Fruit fly (Drosophila melanogaster) whole organism, embryonic: ENCODE results near the gene CG4301.

Experiments
- Adf1 ChIP-seq: fragments of 200-800 bp; sonication (Bioruptor generic); IDR thresholded peaks from 2 replicates; pipeline ENCODE4 v1.3.6; 2022; ENCODE audit warnings: missing biosample characterization, missing genetic modification characterization
- BtbVII ChIP-seq: fragments of 200-800 bp; sonication (Bioruptor generic); optimal IDR thresholded peaks from 3 replicates; lab custom pipeline; 2017; ENCODE audit warnings: missing biosample characterization, mild to moderate bottlenecking, missing genetic modification characterization
- CG1024 ChIP-seq: fragments of 200-800 bp; sonication (Bioruptor generic); IDR thresholded peaks from 2 replicates; pipeline ENCODE4 v1.3.6; 2022; ENCODE audit warnings: missing biosample characterization, missing genetic modification characterization
- CG10267 ChIP-seq: fragments of 200-800 bp; sonication (Bioruptor generic); optimal IDR thresholded peaks from 2 replicates; lab custom pipeline; 2018; ENCODE audit warnings: missing biosample characterization, mild to moderate bottlenecking, missing genetic modification characterization, moderate library complexity
- CG10565 ChIP-seq: fragments of 200-800 bp; sonication (Bioruptor generic); optimal IDR thresholded peaks from 3 replicates; lab custom pipeline; 2016; ENCODE audit warnings: missing biosample characterization, mild to moderate bottlenecking, missing genetic modification characterization
- CG11504 ChIP-seq: fragments of 200-800 bp; sonication (Bioruptor generic); optimal IDR thresholded peaks from 3 replicates; lab custom pipeline; 2019; ENCODE audit warnings: missing biosample characterization, mild to moderate bottlenecking, missing genetic modification characterization, moderate library complexity
- CG12942 ChIP-seq: fragments of 200-800 bp; sonication (Bioruptor generic); optimal IDR thresholded peaks from 3 replicates; lab custom pipeline; 2016; ENCODE audit warnings: missing biosample characterization, missing genetic modification characterization
- CG14050 ChIP-seq: fragments of 200-800 bp; sonication (Bioruptor generic); IDR thresholded peaks from 3 replicates; pipeline ENCODE4 v1.3.6; 2022; ENCODE audit warnings: missing biosample characterization, missing genetic modification characterization
- CG14667 ChIP-seq: fragments of 200-800 bp; sonication (Bioruptor generic); IDR thresholded peaks from 2 replicates; pipeline ENCODE4 v1.3.6; 2022; ENCODE audit warnings: missing biosample characterization, missing genetic modification characterization
- CG14710 ChIP-seq: fragments of 200-800 bp; sonication (Bioruptor generic); optimal IDR thresholded peaks from 3 replicates; lab custom pipeline; 2019; ENCODE audit warnings: missing biosample characterization, mild to moderate bottlenecking, missing genetic modification characterization, moderate library complexity
- CG15514 ChIP-seq: fragments of 200-800 bp; sonication (Bioruptor generic); optimal IDR thresholded peaks from 3 replicates; lab custom pipeline; 2017; ENCODE audit warnings: missing biosample characterization, missing genetic modification characterization, mild to moderate bottlenecking, moderate library complexity, missing genetic modification reagents
- CG17328 ChIP-seq: fragments of 200-800 bp; sonication (Bioruptor generic); IDR thresholded peaks from 2 replicates; pipeline ENCODE4 v1.3.6; 2022; ENCODE audit warnings: missing biosample characterization, missing genetic modification characterization
- CG1832 ChIP-seq: fragments of 200-800 bp; sonication (Bioruptor generic); optimal IDR thresholded peaks from 2 replicates; lab custom pipeline; 2017; ENCODE audit warnings: missing biosample characterization, mild to moderate bottlenecking, missing genetic modification characterization, inconsistent platforms
- CG18764 ChIP-seq: fragments of 200-800 bp; sonication (Bioruptor generic); optimal IDR thresholded peaks from 3 replicates; lab custom pipeline; 2016; ENCODE audit warnings: missing biosample characterization, missing genetic modification characterization
- CG2889 ChIP-seq: fragments of 200-800 bp; sonication (Bioruptor generic); IDR thresholded peaks from 3 replicates; pipeline ENCODE4 v1.3.6; 2022; ENCODE audit warnings: missing biosample characterization, missing genetic modification characterization
- CG43689 ChIP-seq: fragments of 200-800 bp; sonication (Bioruptor generic); IDR thresholded peaks from 2 replicates; pipeline ENCODE4 v1.3.6; 2022; ENCODE audit warnings: missing biosample characterization, missing genetic modification characterization
- CG4424 ChIP-seq: fragments of 200-800 bp; sonication (Bioruptor generic); optimal IDR thresholded peaks from 3 replicates; lab custom pipeline; 2016; ENCODE audit warnings: missing biosample characterization, missing genetic modification characterization
- CG6791 ChIP-seq: fragments of 200-800 bp; sonication (Bioruptor generic); IDR thresholded peaks from 3 replicates; pipeline ENCODE4 v1.3.6; 2022; ENCODE audit warnings: missing biosample characterization, missing genetic modification characterization; ENCODE audit not compliant: partially characterized antibody
- CG7372 ChIP-seq: fragments of 200-800 bp; sonication (Bioruptor generic); IDR thresholded peaks from 2 replicates; pipeline ENCODE4 v1.3.6; 2022; ENCODE audit warnings: missing biosample characterization, missing genetic modification characterization
- CG8290 ChIP-seq, 3 experiments: fragments of 200-800 bp; sonication (Bioruptor generic); optimal IDR thresholded peaks; 2 replicates each; lab custom pipeline; 2016 to 2019; ENCODE audit warnings: missing biosample characterization in 3 of 3, missing genetic modification characterization in 3 of 3, mild to moderate bottlenecking in 2 of 3, moderate library complexity in 1 of 3
- CG8478 ChIP-seq: fragments of >200 bp; optimal IDR thresholded peaks from 2 replicates; lab custom pipeline; 2018
- CG9932 ChIP-seq: fragments of 200-800 bp; sonication (Bioruptor generic); IDR thresholded peaks from 2 replicates; pipeline ENCODE4 v1.3.6; 2022; ENCODE audit warnings: missing biosample characterization, missing genetic modification characterization
- CHES-1-like ChIP-seq: fragments of 200-800 bp; sonication (Bioruptor generic); optimal IDR thresholded peaks from 2 replicates; lab custom pipeline; 2016; ENCODE audit warnings: missing biosample characterization, missing genetic modification characterization
- E2f2 ChIP-seq: fragments of 200-800 bp; sonication (Bioruptor generic); IDR thresholded peaks from 2 replicates; pipeline ENCODE4 v1.3.6; 2022; ENCODE audit warnings: missing biosample characterization, missing genetic modification characterization
- GATAe ChIP-seq: fragments of 200-800 bp; sonication (Bioruptor generic); conservative IDR thresholded peaks from 2 replicates; pipeline ENCODE4 v1.3.6; 2022; ENCODE audit warnings: missing biosample characterization, missing genetic modification characterization
- Gug ChIP-seq: fragments of 200-800 bp; sonication (Bioruptor generic); IDR thresholded peaks from 4 replicates; pipeline ENCODE4 v1.3.6; 2022; ENCODE audit warnings: missing biosample characterization, missing genetic modification characterization
- HmgD ChIP-seq: fragments of 200-800 bp; sonication (Bioruptor generic); optimal IDR thresholded peaks from 3 replicates; lab custom pipeline; 2016; ENCODE audit warnings: missing biosample characterization, missing genetic modification characterization
- Hsf ChIP-seq: fragments of 200-800 bp; sonication (Bioruptor generic); optimal IDR thresholded peaks from 3 replicates; lab custom pipeline; 2016; ENCODE audit warnings: missing biosample characterization, missing genetic modification characterization
- NC2α ChIP-seq: fragments of 200-800 bp; sonication (Bioruptor generic); optimal IDR thresholded peaks from 2 replicates; lab custom pipeline; 2016; ENCODE audit warnings: missing biosample characterization, missing genetic modification characterization
- Neu2 ChIP-seq: fragments of 200-800 bp; sonication (Bioruptor generic); optimal IDR thresholded peaks from 3 replicates; lab custom pipeline; 2016; ENCODE audit warnings: missing biosample characterization, missing genetic modification characterization, borderline replicate concordance
- Scr ChIP-seq: fragments of 200-800 bp; sonication (Bioruptor generic); IDR thresholded peaks from 2 replicates; pipeline ENCODE4 v1.3.6; 2022; ENCODE audit warnings: missing biosample characterization, missing genetic modification characterization; ENCODE audit not compliant: partially characterized antibody
- TFAM ChIP-seq: fragments of 200-800 bp; sonication (Bioruptor generic); optimal IDR thresholded peaks from 2 replicates; lab custom pipeline; 2017; ENCODE audit warnings: missing biosample characterization, missing genetic modification characterization, inconsistent platforms
- Trl ChIP-seq, 3 experiments: fragments of >200 bp in 2 of 3; fragments of 200-800 bp in 1 of 3; sonication (Bioruptor generic) in 1 of 3; optimal IDR thresholded peaks; 2 replicates in 1 of 3; 3 replicates in 2 of 3; lab custom pipeline; 2016 to 2017; ENCODE audit warnings: missing biosample characterization in 1 of 3, missing genetic modification characterization in 1 of 3
- aop ChIP-seq: fragments of 200-800 bp; sonication (Bioruptor generic); IDR thresholded peaks from 2 replicates; pipeline ENCODE4 v1.3.6; 2022; ENCODE audit warnings: missing biosample characterization, missing genetic modification characterization
- ato ChIP-seq: fragments of 200-800 bp; sonication (Bioruptor generic); IDR thresholded peaks from 2 replicates; pipeline ENCODE4 v1.3.6; 2022; ENCODE audit warnings: missing biosample characterization, missing genetic modification characterization; ENCODE audit not compliant: partially characterized antibody
- bab2 ChIP-seq: fragments of 200-800 bp; sonication (Bioruptor generic); optimal IDR thresholded peaks from 2 replicates; lab custom pipeline; 2016; ENCODE audit warnings: missing biosample characterization, missing genetic modification characterization
- cad ChIP-seq: fragments of >200 bp; optimal IDR thresholded peaks from 2 replicates; lab custom pipeline; 2017; ENCODE audit warnings: missing biosample characterization, missing genetic modification characterization
- cg ChIP-seq: fragments of 200-800 bp; sonication (Bioruptor generic); optimal IDR thresholded peaks from 3 replicates; lab custom pipeline; 2019; ENCODE audit warnings: missing biosample characterization, mild to moderate bottlenecking, missing genetic modification characterization, moderate library complexity
- chn ChIP-seq: fragments of 200-800 bp; sonication (Bioruptor generic); optimal IDR thresholded peaks from 2 replicates; lab custom pipeline; 2016; ENCODE audit warnings: missing biosample characterization, missing genetic modification characterization
- dpn ChIP-seq, 2 experiments: fragments of 200-800 bp; sonication (Bioruptor generic); optimal IDR thresholded peaks; 3 replicates each; lab custom pipeline; 2016; ENCODE audit warnings: missing biosample characterization in 2 of 2, missing genetic modification characterization in 2 of 2
- ems ChIP-seq: fragments of 200-800 bp; sonication (Bioruptor generic); optimal IDR thresholded peaks from 3 replicates; lab custom pipeline; 2016; ENCODE audit warnings: missing biosample characterization, missing genetic modification characterization
- fd64A ChIP-seq: fragments of 200-800 bp; sonication (Bioruptor generic); optimal IDR thresholded peaks from 3 replicates; lab custom pipeline; 2018; ENCODE audit warnings: missing biosample characterization, mild to moderate bottlenecking, missing genetic modification characterization
- gsb ChIP-seq: fragments of 200-800 bp; sonication (Bioruptor generic); IDR thresholded peaks from 2 replicates; pipeline ENCODE4 v1.3.6; 2022; ENCODE audit warnings: missing biosample characterization, missing genetic modification characterization
- h ChIP-seq: fragments of >200 bp; optimal IDR thresholded peaks from 2 replicates; lab custom pipeline; 2017
- ham ChIP-seq: fragments of 200-800 bp; sonication (Bioruptor generic); IDR thresholded peaks from 2 replicates; pipeline ENCODE4 v1.3.6; 2022; ENCODE audit warnings: missing biosample characterization, missing genetic modification characterization
- hkb ChIP-seq, 2 experiments: fragments of 200-800 bp in 1 of 2; fragments of >200 bp in 1 of 2; sonication (Bioruptor generic) in 1 of 2; IDR thresholded peaks in 1 of 2; optimal IDR thresholded peaks in 1 of 2; 2 replicates each; pipeline versions ENCODE4 v1.3.6 to Lab custom; 2017 to 2022; ENCODE audit warnings: missing biosample characterization in 1 of 2, missing genetic modification characterization in 1 of 2
- klu ChIP-seq: fragments of 200-800 bp; sonication (Bioruptor generic); IDR thresholded peaks from 2 replicates; pipeline ENCODE4 v1.3.6; 2022; ENCODE audit warnings: missing biosample characterization, missing genetic modification characterization
- nerfin-2 ChIP-seq: fragments of 200-800 bp; sonication (Bioruptor generic); IDR thresholded peaks from 2 replicates; pipeline ENCODE4 v1.3.6; 2022; ENCODE audit warnings: missing biosample characterization, missing genetic modification characterization; ENCODE audit not compliant: partially characterized antibody
- salm ChIP-seq: fragments of 200-800 bp; sonication (Bioruptor generic); optimal IDR thresholded peaks from 2 replicates; lab custom pipeline; 2018; ENCODE audit warnings: missing biosample characterization, mild to moderate bottlenecking, missing genetic modification characterization
- sd ChIP-seq: fragments of 200-800 bp; sonication (Bioruptor generic); optimal IDR thresholded peaks from 3 replicates; lab custom pipeline; 2018; ENCODE audit warnings: missing biosample characterization, mild to moderate bottlenecking, missing genetic modification characterization, moderate library complexity
- sens ChIP-seq: fragments of 200-800 bp; sonication (Bioruptor generic); peaks from one replicate; lab custom pipeline; 2016; ENCODE audit warnings: missing biosample characterization, missing genetic modification characterization
- tgo ChIP-seq: fragments of 200-800 bp; sonication (Bioruptor generic); IDR thresholded peaks from 3 replicates; pipeline ENCODE4 v1.3.6; 2022; ENCODE audit warnings: missing biosample characterization, missing genetic modification characterization

The CG4301 gene

dm6 chrX:16456582-16456981 lies 51.3 kb downstream of the CG4301 start (continued):
- TF ChIP-seq gsb (GFP tag; lab: Robert Waterston, UW) (no peak), CG18764 (GFP tag; lab: Kevin White, UChicago) (no peak), CG1832 (GFP tag; lab: Kevin White, UChicago) (no peak), NC2α (no peak), CG15514 (GFP tag; lab: Kevin White, UChicago) (no peak), CG17328 (GFP tag; lab: Robert Waterston, UW) (no peak), CG12942 (GFP tag; lab: Kevin White, UChicago) (no peak), CG9932 (GFP tag; lab: Robert Waterston, UW) (no peak), ems (GFP tag; lab: Kevin White, UChicago) (no peak), CG4424 (no peak), sd (tag; lab: Kevin White, UChicago) (no peak), Scr (GFP tag; lab: Robert Waterston, UW) (no peak), chn (GFP tag; lab: Kevin White, UChicago) (no peak), aop (no peak), tgo (GFP tag; lab: Robert Waterston, UW) (no peak), CG11504 (tag; lab: Kevin White, UChicago) (no peak), CG10565 (GFP tag; lab: Kevin White, UChicago) (no peak), Trl (optimal IDR thresholded peaks at IDR 0.05; lab: Kevin White, UChicago) (peak in 1 of 2 experiments; percentile 13), Trl (GFP tag; optimal IDR thresholded peaks at IDR 0.05; lab: Kevin White, UChicago) (no peak), CG8478 (no peak), Adf1 (GFP tag; lab: Robert Waterston, UW) (no peak), CG43689 (GFP tag; lab: Robert Waterston, UW) (no peak), salm (no peak), cg (peak; percentile 50), GATAe (GFP tag; lab: Robert Waterston, UW) (no peak), ham (GFP tag; lab: Robert Waterston, UW) (no peak), CG7372 (GFP tag; lab: Robert Waterston, UW) (no peak), klu (GFP tag; lab: Robert Waterston, UW) (no peak), dpn (GFP tag; optimal IDR thresholded peaks at IDR 0.05; lab: Kevin White, UChicago) (no peak), E2f2 (GFP tag; lab: Robert Waterston, UW) (no peak), HmgD (GFP tag; lab: Kevin White, UChicago) (no peak), Neu2 (no peak), nerfin-2 (GFP tag; lab: Robert Waterston, UW) (no peak), sens (GFP tag; lab: Kevin White, UChicago) (peak; percentile 1), fd64A (GFP tag; lab: Kevin White, UChicago) (no peak), CG14050 (GFP tag; lab: Robert Waterston, UW) (no peak), CHES-1-like (GFP tag; lab: Kevin White, UChicago) (no peak), TFAM (GFP tag; lab: Kevin White, UChicago) (no peak), CG14710 (tag; lab: Kevin White, UChicago) (peak; percentile 1), ato (0 out of 2 replicates have a peak, but pooled peaks have one; percentile 52), hkb (optimal IDR thresholded peaks at IDR 0.05; lab: Kevin White, UChicago) (no peak), hkb (GFP tag; IDR thresholded peaks at IDR 0.05; lab: Robert Waterston, UW) (no peak), CG2889 (GFP tag; lab: Robert Waterston, UW) (no peak), CG1024 (GFP tag; lab: Robert Waterston, UW) (no peak), CG14667 (GFP tag; lab: Robert Waterston, UW) (no peak), h (lab: Kevin White, UChicago) (no peak), CG8290 (GFP tag; optimal IDR thresholded peaks at IDR 0.05; lab: Kevin White, UChicago) (peak; percentile 94), CG8290 (tag; optimal IDR thresholded peaks at IDR 0.05; lab: Kevin White, UChicago) (peak; percentile 41 to 56), cad (GFP tag; lab: Kevin White, UChicago) (no peak), bab2 (no peak), BtbVII (no peak), Hsf (GFP tag; lab: Kevin White, UChicago) (no peak), CG10267 (tag; lab: Kevin White, UChicago) (no peak), CG6791 (GFP tag; lab: Robert Waterston, UW) (peak; percentile 72; the same call in 2 of the 3 replicates), Gug (no peak)
